Worm (Caenorhabditis elegans): ENCODE results near the gene Y73C8C.10.

Y73C8C.10 gene

DNA sequence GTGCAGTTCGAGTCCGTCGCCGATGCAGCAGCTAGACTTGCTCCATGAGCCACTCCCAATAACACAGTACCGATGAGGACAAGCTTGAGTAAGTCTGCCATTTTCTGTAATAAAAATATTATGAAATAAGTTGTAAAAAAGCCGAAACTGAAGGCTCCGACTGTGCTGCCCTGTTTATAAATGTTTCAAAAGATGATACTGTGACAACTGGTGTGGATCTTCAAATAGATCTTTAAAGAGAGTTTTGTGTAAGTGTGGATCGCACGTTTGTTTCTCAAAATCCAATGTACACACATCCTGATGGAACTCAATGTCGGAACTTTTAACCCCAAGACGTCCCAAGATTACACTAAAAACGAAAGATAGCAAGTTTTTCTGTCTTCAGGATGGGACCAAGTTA, 41.1 kb upstream of the Y73C8C.10 start, which contains the start of gene C36C5.15:
C36C5.15 (minus strand) TSS at position 101 of the 400 bp plus-strand sequence.
- TF ChIP-seq unc-55 (GFP tag; optimal IDR thresholded peaks at IDR 0.05): no peak
- TF ChIP-seq sox-2 (GFP tag; IDR thresholded peaks at IDR 0.05): no peak
- TF ChIP-seq unc-86 (tag; optimal IDR thresholded peaks at IDR 0.05): no peak
- no peak for TF ChIP-seq lin-11 (tag; optimal IDR thresholded peaks at IDR 0.05)
- TF ChIP-seq zip-5 (tag; optimal IDR thresholded peaks at IDR 0.05): no peak
- no peak for TF ChIP-seq ets-4 (tag; optimal IDR thresholded peaks at IDR 0.05)
- TF ChIP-seq eyg-1 (tag; optimal IDR thresholded peaks at IDR 0.05): no peak
- TF ChIP-seq pat-9 (tag; optimal IDR thresholded peaks at IDR 0.05): no peak
- TF ChIP-seq nhr-11 (tag; optimal IDR thresholded peaks at IDR 0.05): no peak
- TF ChIP-seq ceh-24 (tag; optimal IDR thresholded peaks at IDR 0.05): no peak
- TF ChIP-seq pros-1 (tag; optimal IDR thresholded peaks at IDR 0.05): no peak
- TF ChIP-seq ceh-34 (tag; optimal IDR thresholded peaks at IDR 0.05): no peak
- TF ChIP-seq ztf-16 (tag; optimal IDR thresholded peaks at IDR 0.05): no peak
- no peak for TF ChIP-seq tbx-2 (tag; optimal IDR thresholded peaks at IDR 0.05)
- TF ChIP-seq ama-1 (optimal IDR thresholded peaks at IDR 0.05): no peak
- TF ChIP-seq hlh-13 (GFP tag; optimal IDR thresholded peaks at IDR 0.05): no peak
- TF ChIP-seq pax-1 (tag; optimal IDR thresholded peaks at IDR 0.05): no peak

DNA sequence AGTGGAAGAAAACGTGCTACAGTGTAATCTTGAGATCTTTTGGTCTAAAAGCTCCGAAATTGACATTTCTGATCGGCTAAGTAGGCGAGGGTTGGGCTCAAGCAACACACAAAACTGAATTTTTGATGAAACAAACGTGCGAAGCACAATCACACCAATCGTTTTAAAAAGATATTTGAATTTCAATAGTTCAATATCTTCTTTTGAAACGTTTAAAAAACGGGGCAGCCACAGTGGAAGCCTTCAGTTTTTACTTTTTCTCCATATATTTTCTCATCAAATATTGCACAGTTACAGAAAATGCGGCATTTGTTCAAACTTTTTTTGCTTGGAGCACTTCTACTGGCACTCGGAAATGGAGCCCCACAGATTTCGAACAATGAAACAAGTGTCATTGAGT, 38.7 kb upstream of the Y73C8C.10 start, which contains the start of gene C36C5.4:
C36C5.4 (plus strand) TSS at position 301 of the 400 bp plus-strand sequence.
- TF ChIP-seq fax-1 (tag; optimal IDR thresholded peaks at IDR 0.05) (no peak), odd-2 (tag; optimal IDR thresholded peaks at IDR 0.05) (no peak), K02D7.2 (tag; optimal IDR thresholded peaks at IDR 0.05) (no peak), pat-9 (tag; optimal IDR thresholded peaks at IDR 0.05) (no peak), ref-2 (tag; optimal IDR thresholded peaks at IDR 0.05) (no peak), pros-1 (tag; optimal IDR thresholded peaks at IDR 0.05) (no peak), fkh-6 (tag; optimal IDR thresholded peaks at IDR 0.05) (no peak), elt-2 (tag; optimal IDR thresholded peaks at IDR 0.05) (no peak)

DNA sequence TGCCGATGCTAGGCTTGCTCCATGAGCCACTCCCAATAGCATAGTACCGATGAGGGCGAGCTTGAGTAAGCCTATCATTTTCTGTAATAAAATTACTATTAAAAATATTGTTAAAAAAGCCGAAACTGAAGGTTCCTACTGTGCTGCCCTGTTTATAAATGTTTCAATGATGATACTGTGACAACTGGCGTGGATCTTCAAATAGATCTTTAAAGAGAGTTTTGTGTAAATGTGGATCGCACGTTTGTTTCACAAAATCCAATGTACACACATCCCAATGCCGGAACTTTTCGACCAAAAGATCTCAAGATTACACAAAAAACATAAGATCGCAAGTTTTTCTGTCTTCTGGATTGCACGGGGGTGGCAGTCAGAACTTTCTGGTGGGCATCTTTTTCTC, 37.9 kb upstream of the Y73C8C.10 start, which contains the start of gene C36C5.14:
C36C5.14 (minus strand) TSS at position 101 of the 400 bp plus-strand sequence.
- TF ChIP-seq ceh-19 (GFP tag; optimal IDR thresholded peaks at IDR 0.05) (no peak), ceh-45 (GFP tag; IDR thresholded peaks at IDR 0.05) (no peak), ceh-18 (tag; optimal IDR thresholded peaks at IDR 0.05) (no peak), K02D7.2 (tag; optimal IDR thresholded peaks at IDR 0.05) (no peak), lin-11 (tag; optimal IDR thresholded peaks at IDR 0.05) (no peak), ceh-6 (GFP tag; optimal IDR thresholded peaks at IDR 0.05) (no peak), sox-2 (GFP tag; IDR thresholded peaks at IDR 0.05) (no peak), ceh-14 (tag; optimal IDR thresholded peaks at IDR 0.05) (no peak), unc-55 (GFP tag; optimal IDR thresholded peaks at IDR 0.05) (no peak), ahr-1 (tag; optimal IDR thresholded peaks at IDR 0.05) (no peak), dve-1 (tag; optimal IDR thresholded peaks at IDR 0.05) (no peak), tbx-2 (tag; optimal IDR thresholded peaks at IDR 0.05) (no peak), pha-2 (tag; optimal IDR thresholded peaks at IDR 0.05) (no peak), ets-4 (tag; optimal IDR thresholded peaks at IDR 0.05) (no peak), ceh-24 (tag; optimal IDR thresholded peaks at IDR 0.05) (no peak), ama-1 (optimal IDR thresholded peaks at IDR 0.05) (no peak), pqm-1 (tag; optimal IDR thresholded peaks at IDR 0.05) (no peak)

DNA sequence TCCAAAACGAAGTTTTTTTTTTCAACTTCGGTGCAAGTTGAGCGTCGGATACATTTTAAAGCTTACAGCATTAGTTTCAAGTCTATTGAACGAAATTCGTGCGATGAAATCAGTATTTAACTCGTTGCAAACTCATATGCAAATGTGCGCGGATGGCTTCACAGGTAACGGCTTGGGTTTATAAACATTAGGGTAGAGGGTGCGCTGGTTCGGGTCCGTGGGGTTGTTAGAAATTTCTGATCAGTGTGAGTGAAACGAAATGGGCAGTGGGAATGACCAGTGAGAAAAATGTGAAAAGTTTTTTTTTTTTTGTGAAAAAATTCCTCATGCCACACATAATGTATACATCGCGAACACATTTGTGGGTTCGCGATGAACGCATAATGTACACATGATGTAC, 35.6 kb upstream of the Y73C8C.10 start:
- TF ChIP-seq dve-1 (tag; optimal IDR thresholded peaks at IDR 0.05) (no peak), sox-2 (GFP tag; IDR thresholded peaks at IDR 0.05) (no peak), ceh-18 (tag; optimal IDR thresholded peaks at IDR 0.05) (no peak), ceh-48 (tag; optimal IDR thresholded peaks at IDR 0.05) (no peak)

DNA sequence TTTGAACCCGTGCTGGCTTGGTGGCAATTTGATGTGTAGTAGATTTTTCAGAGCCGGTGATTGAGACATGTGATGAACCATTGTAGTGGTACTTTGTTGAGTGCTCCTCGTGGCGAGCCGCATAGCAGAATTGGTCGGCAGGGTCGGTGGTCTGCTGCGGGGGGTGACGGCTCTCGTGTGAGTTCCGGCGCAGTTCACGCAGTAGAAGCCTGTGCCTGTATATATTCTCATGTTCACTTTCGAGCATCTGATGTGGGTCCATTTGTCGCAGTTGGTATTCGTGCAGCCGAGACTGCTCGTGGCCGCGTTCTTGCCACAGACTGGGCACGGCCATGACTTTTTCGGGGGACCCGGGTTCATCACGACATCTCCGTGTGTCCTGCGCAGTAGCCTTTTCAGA, 34.7 kb upstream of the Y73C8C.10 start:
- TF ChIP-seq odd-2 (tag; optimal IDR thresholded peaks at IDR 0.05) (no peak), unc-42 (tag; optimal IDR thresholded peaks at IDR 0.05) (no peak), lin-11 (tag; optimal IDR thresholded peaks at IDR 0.05) (no peak), ceh-14 (tag; optimal IDR thresholded peaks at IDR 0.05) (no peak), pqm-1 (tag; optimal IDR thresholded peaks at IDR 0.05) (no peak)
